Fruit fly (Drosophila melanogaster) whole organism, adult: ENCODE data around the gene CG13842.

ENCODE experiments used
- CG11617 ChIP-seq: fragments of 200-800 bp; sonication (Bioruptor generic); optimal IDR thresholded peaks from 2 replicates; lab custom pipeline; 2017; ENCODE audit warnings: mild to moderate bottlenecking, missing biosample characterization, missing genetic modification reagents, missing genetic modification characterization
- CG12768 ChIP-seq: fragments of 200-800 bp; sonication (Bioruptor generic); optimal IDR thresholded peaks from 2 replicates; lab custom pipeline; 2017; ENCODE audit warnings: missing biosample characterization, missing genetic modification characterization, mild to moderate bottlenecking, moderate library complexity, missing genetic modification reagents
- CG14711 ChIP-seq: fragments of 200-800 bp; sonication (Bioruptor generic); optimal IDR thresholded peaks from 2 replicates; lab custom pipeline; 2018; ENCODE audit warnings: missing biosample characterization, mild to moderate bottlenecking, missing genetic modification characterization, moderate library complexity
- CG1620 ChIP-seq: fragments of 200-800 bp; sonication (Bioruptor generic); optimal IDR thresholded peaks from 2 replicates; lab custom pipeline; 2016; ENCODE audit warnings: missing biosample characterization, missing genetic modification characterization
- CG33017 ChIP-seq: fragments of 200-800 bp; sonication (Bioruptor generic); optimal IDR thresholded peaks from 2 replicates; lab custom pipeline; 2018; ENCODE audit warnings: missing biosample characterization, mild to moderate bottlenecking, missing genetic modification characterization, moderate library complexity
- CG7045 ChIP-seq: fragments of 200-800 bp; sonication (Bioruptor generic); optimal IDR thresholded peaks from 2 replicates; lab custom pipeline; 2017; ENCODE audit warnings: missing biosample characterization, mild to moderate bottlenecking, missing genetic modification characterization
- Crg-1 ChIP-seq: fragments of 200-800 bp; sonication (Bioruptor generic); optimal IDR thresholded peaks from 2 replicates; lab custom pipeline; 2016; ENCODE audit warnings: missing biosample characterization, missing genetic modification characterization
- Hr96 ChIP-seq: fragments of 200-800 bp; sonication (Bioruptor generic); optimal IDR thresholded peaks from 2 replicates; lab custom pipeline; 2016; ENCODE audit warnings: missing biosample characterization, missing genetic modification characterization
- bab1 ChIP-seq: fragments of 200-800 bp; sonication (Bioruptor generic); optimal IDR thresholded peaks from 3 replicates; lab custom pipeline; 2019; ENCODE audit warnings: missing biosample characterization, mild to moderate bottlenecking, missing genetic modification characterization, moderate library complexity
- cic ChIP-seq: fragments of 200-800 bp; sonication (Bioruptor generic); optimal IDR thresholded peaks from 2 replicates; lab custom pipeline; 2017; ENCODE audit warnings: missing biosample characterization, mild to moderate bottlenecking, missing genetic modification characterization, moderate library complexity
- cnc ChIP-seq, 2 experiments: fragments of >200 bp; optimal IDR thresholded peaks; 2 replicates each; lab custom pipeline; 2017
- kay ChIP-seq: fragments of 200-800 bp; sonication (Bioruptor generic); peaks from one replicate; lab custom pipeline; 2016; ENCODE audit warnings: missing biosample characterization, missing genetic modification characterization, borderline replicate concordance
- toe ChIP-seq: fragments of 200-800 bp; sonication (Bioruptor generic); optimal IDR thresholded peaks from 2 replicates; lab custom pipeline; 2016; ENCODE audit warnings: missing biosample characterization, missing genetic modification characterization

DNA sequence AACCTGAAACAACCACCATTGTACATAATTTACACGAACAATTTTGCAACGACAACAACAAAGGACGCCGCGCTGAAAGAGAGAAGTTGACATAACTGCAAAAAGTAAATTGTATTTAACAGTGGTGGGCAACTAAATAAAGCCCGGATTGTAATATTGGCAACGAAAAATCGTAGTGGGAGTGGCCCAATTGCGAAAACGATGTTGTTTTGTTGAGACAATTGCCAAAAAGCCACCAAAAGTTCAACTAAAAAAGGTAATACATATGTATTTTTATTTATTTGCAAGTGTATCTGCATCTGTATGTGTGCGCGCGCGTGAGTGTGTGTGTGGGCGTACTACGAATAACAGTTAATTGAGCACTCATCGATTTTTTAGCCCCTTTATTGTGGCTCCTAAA lies 44.0 kb upstream of the CG13842 start:
- TF ChIP-seq cnc (optimal IDR thresholded peaks at IDR 0.05; lab: Kevin White, UChicago) (no peak), cic (GFP tag; lab: Kevin White, UChicago) (no peak), bab1 (no peak), CG1620 (no peak), CG7045 (GFP tag; lab: Kevin White, UChicago) (no peak), Crg-1 (GFP tag; lab: Kevin White, UChicago) (no peak), CG11617 (no peak), CG14711 (no peak), CG33017 (no peak), Hr96 (GFP tag; lab: Kevin White, UChicago) (no peak), kay (GFP tag; lab: Kevin White, UChicago) (no peak), CG12768 (no peak), toe (GFP tag; lab: Kevin White, UChicago) (no peak)
